Worm (Caenorhabditis elegans): Measurements from ENCODE around the gene vap-2.

- TF ChIP-seq him-1 (tag; optimal IDR thresholded peaks at IDR 0.05), result no peak
- no peak for TF ChIP-seq dao-5 (tag; optimal IDR thresholded peaks at IDR 0.05)
These were observed 20.2 kb downstream of the vap-2 start for ce11 chrX:10772165-10772584.
